Fruit fly (Drosophila melanogaster) whole organism, embryonic: ENCODE results near the gene CG17929.

Experiments used
- Bteb2 ChIP-seq: fragments of 200-800 bp; sonication (Bioruptor generic); optimal IDR thresholded peaks from 2 replicates; lab custom pipeline; 2016; ENCODE audit warnings: missing biosample characterization, missing genetic modification characterization
- CG1024 ChIP-seq: fragments of 200-800 bp; sonication (Bioruptor generic); IDR thresholded peaks from 2 replicates; pipeline ENCODE4 v1.3.6; 2022; ENCODE audit warnings: missing biosample characterization, missing genetic modification characterization
- CG10462 ChIP-seq: fragments of 200-800 bp; sonication (Bioruptor generic); optimal IDR thresholded peaks from 2 replicates; lab custom pipeline; 2016; ENCODE audit warnings: missing biosample characterization, missing genetic modification characterization
- CG11085 ChIP-seq: fragments of 200-800 bp; sonication (Bioruptor generic); IDR thresholded peaks from 2 replicates; pipeline ENCODE4 v1.3.6; 2022; ENCODE audit warnings: missing biosample characterization, missing genetic modification characterization
- CG11093 ChIP-seq: fragments of 200-800 bp; sonication (Bioruptor generic); IDR thresholded peaks from 3 replicates; pipeline ENCODE4 v1.3.6; 2022; ENCODE audit warnings: missing biosample characterization, missing genetic modification characterization
- CG12659 ChIP-seq: fragments of 200-800 bp; sonication (Bioruptor generic); optimal IDR thresholded peaks from 3 replicates; lab custom pipeline; 2017; ENCODE audit warnings: mild to moderate bottlenecking, missing biosample characterization, missing genetic modification reagents, missing genetic modification characterization
- CG13123 ChIP-seq: fragments of 200-800 bp; sonication (Bioruptor generic); optimal IDR thresholded peaks from 2 replicates; lab custom pipeline; 2016; ENCODE audit warnings: missing biosample characterization, missing genetic modification characterization
- CG14050 ChIP-seq: fragments of 200-800 bp; sonication (Bioruptor generic); IDR thresholded peaks from 3 replicates; pipeline ENCODE4 v1.3.6; 2022; ENCODE audit warnings: missing biosample characterization, missing genetic modification characterization
- CG15479 ChIP-seq: fragments of 200-800 bp; sonication (Bioruptor generic); optimal IDR thresholded peaks from 3 replicates; lab custom pipeline; 2019; ENCODE audit warnings: missing biosample characterization, mild to moderate bottlenecking, missing genetic modification characterization, moderate library complexity
- CG17359 ChIP-seq: fragments of 200-800 bp; sonication (Bioruptor generic); optimal IDR thresholded peaks from 3 replicates; lab custom pipeline; 2018; ENCODE audit warnings: missing biosample characterization, mild to moderate bottlenecking, missing genetic modification characterization, moderate library complexity
- CG31388 ChIP-seq: fragments of 200-800 bp; sonication (Bioruptor generic); optimal IDR thresholded peaks from 2 replicates; lab custom pipeline; 2016; ENCODE audit warnings: missing biosample characterization, missing genetic modification characterization
- CG7556 ChIP-seq: fragments of 200-800 bp; sonication (Bioruptor generic); optimal IDR thresholded peaks from 2 replicates; lab custom pipeline; 2017; ENCODE audit warnings: missing biosample characterization, mild to moderate bottlenecking, missing genetic modification characterization
- CG7963 ChIP-seq: fragments of 200-800 bp; sonication (Bioruptor generic); IDR thresholded peaks from 3 replicates; pipeline ENCODE4 v1.3.6; 2022; ENCODE audit warnings: missing biosample characterization, missing genetic modification characterization; ENCODE audit not compliant: partially characterized antibody
- CG7987 ChIP-seq: fragments of 200-800 bp; sonication (Bioruptor generic); optimal IDR thresholded peaks from 2 replicates; lab custom pipeline; 2018; ENCODE audit warnings: missing biosample characterization, mild to moderate bottlenecking, missing genetic modification characterization, moderate library complexity
- CG8281 ChIP-seq: fragments of 200-800 bp; sonication (Bioruptor generic); optimal IDR thresholded peaks from 2 replicates; lab custom pipeline; 2018; ENCODE audit warnings: missing biosample characterization, mild to moderate bottlenecking, missing genetic modification characterization, moderate library complexity
- CG8765 ChIP-seq: fragments of 200-800 bp; sonication (Bioruptor generic); IDR thresholded peaks from 2 replicates; pipeline ENCODE4 v1.3.6; 2022; ENCODE audit warnings: missing biosample characterization, missing genetic modification characterization
- D19A ChIP-seq: fragments of 200-800 bp; optimal IDR thresholded peaks from 3 replicates; lab custom pipeline; 2019; ENCODE audit warnings: missing biosample characterization, mild to moderate bottlenecking, missing genetic modification characterization, moderate library complexity
- Doc2 ChIP-seq: fragments of 200-800 bp; sonication (Bioruptor generic); IDR thresholded peaks from 2 replicates; pipeline ENCODE4 v1.3.6; 2022; ENCODE audit warnings: missing biosample characterization, missing genetic modification characterization
- Dref ChIP-seq: fragments of 200-800 bp; sonication (Bioruptor generic); IDR thresholded peaks from 2 replicates; pipeline ENCODE4 v1.3.6; 2022; ENCODE audit warnings: missing biosample characterization, missing genetic modification characterization
- GATAe ChIP-seq: fragments of 200-800 bp; sonication (Bioruptor generic); conservative IDR thresholded peaks from 2 replicates; pipeline ENCODE4 v1.3.6; 2022; ENCODE audit warnings: missing biosample characterization, missing genetic modification characterization
- HmgD ChIP-seq: fragments of 200-800 bp; sonication (Bioruptor generic); optimal IDR thresholded peaks from 3 replicates; lab custom pipeline; 2016; ENCODE audit warnings: missing biosample characterization, missing genetic modification characterization
- Hsf ChIP-seq: fragments of 200-800 bp; sonication (Bioruptor generic); optimal IDR thresholded peaks from 3 replicates; lab custom pipeline; 2016; ENCODE audit warnings: missing biosample characterization, missing genetic modification characterization
- Lpt ChIP-seq: fragments of >200 bp; optimal IDR thresholded peaks from 2 replicates; lab custom pipeline; 2018; ENCODE audit warnings: missing biosample characterization, missing genetic modification characterization
- MBD-R2 ChIP-seq: fragments of 200-800 bp; sonication (Bioruptor generic); IDR thresholded peaks from 2 replicates; pipeline ENCODE4 v1.3.6; 2022; ENCODE audit warnings: missing biosample characterization, missing genetic modification characterization
- Med ChIP-seq: fragments of 200-800 bp; sonication (Bioruptor generic); peaks from one replicate; lab custom pipeline; 2016; ENCODE audit warnings: missing biosample characterization, missing genetic modification characterization, mild to moderate bottlenecking, inconsistent platforms, moderate library complexity
- NC2β ChIP-seq: fragments of 200-800 bp; sonication (Bioruptor generic); optimal IDR thresholded peaks from 2 replicates; lab custom pipeline; 2016; ENCODE audit warnings: missing biosample characterization, missing genetic modification characterization
- Poxn ChIP-seq: fragments of 200-800 bp; sonication (Bioruptor generic); IDR thresholded peaks from 2 replicates; pipeline ENCODE4 v1.3.6; 2022; ENCODE audit warnings: missing biosample characterization, missing genetic modification characterization
- Stat92E ChIP-seq, 3 experiments: fragments of >200 bp in 2 of 3; fragments of 200-800 bp in 1 of 3; sonication (Bioruptor generic) in 1 of 3; optimal IDR thresholded peaks; 2 replicates each; lab custom pipeline; 2017 to 2019; ENCODE audit warnings: missing biosample characterization in 3 of 3, missing genetic modification characterization in 3 of 3, mild to moderate bottlenecking in 1 of 3, moderate library complexity in 1 of 3
- Tbp ChIP-seq: fragments of >200 bp; optimal IDR thresholded peaks from 2 replicates; lab custom pipeline; 2018; ENCODE audit warnings: missing biosample characterization, missing genetic modification characterization
- YL-1 ChIP-seq: fragments of 200-800 bp; sonication (Bioruptor generic); optimal IDR thresholded peaks from 3 replicates; lab custom pipeline; 2017; ENCODE audit warnings: missing biosample characterization, mild to moderate bottlenecking, missing genetic modification characterization
- al ChIP-seq: fragments of 200-800 bp; sonication (Bioruptor generic); IDR thresholded peaks from 2 replicates; pipeline ENCODE4 v1.3.6; 2022; ENCODE audit warnings: missing biosample characterization, missing genetic modification characterization
- dysf ChIP-seq: fragments of 200-800 bp; sonication (Bioruptor generic); IDR thresholded peaks from 3 replicates; pipeline ENCODE4 v1.3.6; 2022; ENCODE audit warnings: missing biosample characterization, missing genetic modification characterization
- exex ChIP-seq: fragments of 200-800 bp; sonication (Bioruptor generic); optimal IDR thresholded peaks from 4 replicates; lab custom pipeline; 2018; ENCODE audit warnings: missing biosample characterization, mild to moderate bottlenecking, missing genetic modification characterization, moderate library complexity
- ftz-f1 ChIP-seq: fragments of 200-800 bp; sonication (Bioruptor generic); optimal IDR thresholded peaks from 2 replicates; lab custom pipeline; 2016; ENCODE audit warnings: missing biosample characterization, missing genetic modification characterization
- gfzf ChIP-seq: fragments of 200-800 bp; sonication (Bioruptor generic); optimal IDR thresholded peaks from 2 replicates; lab custom pipeline; 2016; ENCODE audit warnings: missing biosample characterization, mild to moderate bottlenecking, missing genetic modification characterization, moderate library complexity
- gro ChIP-seq: fragments of 200-800 bp; sonication (Bioruptor generic); optimal IDR thresholded peaks from 2 replicates; lab custom pipeline; 2016; ENCODE audit warnings: missing biosample characterization, missing genetic modification characterization
- hb ChIP-seq: fragments of 200-800 bp; sonication (Bioruptor generic); IDR thresholded peaks from 3 replicates; pipeline ENCODE4 v1.3.6; 2022; ENCODE audit warnings: missing biosample characterization, missing genetic modification characterization; ENCODE audit not compliant: partially characterized antibody
- ind ChIP-seq: fragments of 200-800 bp; sonication (Bioruptor generic); optimal IDR thresholded peaks from 3 replicates; lab custom pipeline; 2016; ENCODE audit warnings: missing biosample characterization, missing genetic modification characterization
- lbe ChIP-seq: fragments of 200-800 bp; sonication (Bioruptor generic); optimal IDR thresholded peaks from 2 replicates; lab custom pipeline; 2016; ENCODE audit warnings: missing biosample characterization, mild to moderate bottlenecking, missing genetic modification characterization
- lola ChIP-seq, 3 experiments: fragments of >200 bp in 2 of 3; fragments of 200-800 bp in 1 of 3; sonication (Bioruptor generic) in 1 of 3; optimal IDR thresholded peaks; 2 replicates each; lab custom pipeline; 2017 to 2019; ENCODE audit warnings: missing biosample characterization in 3 of 3, missing genetic modification characterization in 3 of 3, mild to moderate bottlenecking in 1 of 3, moderate library complexity in 1 of 3
- mirr ChIP-seq: fragments of 200-800 bp; sonication (Bioruptor generic); optimal IDR thresholded peaks from 3 replicates; lab custom pipeline; 2018; ENCODE audit warnings: missing biosample characterization, mild to moderate bottlenecking, missing genetic modification characterization
- nerfin-2 ChIP-seq: fragments of 200-800 bp; sonication (Bioruptor generic); IDR thresholded peaks from 2 replicates; pipeline ENCODE4 v1.3.6; 2022; ENCODE audit warnings: missing biosample characterization, missing genetic modification characterization; ENCODE audit not compliant: partially characterized antibody
- phol ChIP-seq: fragments of 200-800 bp; sonication (Bioruptor generic); optimal IDR thresholded peaks from 3 replicates; lab custom pipeline; 2018; ENCODE audit warnings: missing biosample characterization, mild to moderate bottlenecking, missing genetic modification characterization, moderate library complexity
- pros ChIP-seq: fragments of 200-800 bp; sonication (Bioruptor generic); optimal IDR thresholded peaks from 3 replicates; lab custom pipeline; 2019; ENCODE audit warnings: missing biosample characterization, mild to moderate bottlenecking, missing genetic modification characterization, moderate library complexity
- rib ChIP-seq: fragments of 200-800 bp; sonication (Bioruptor generic); IDR thresholded peaks from 2 replicates; pipeline ENCODE4 v1.3.6; 2022; ENCODE audit warnings: missing biosample characterization, missing genetic modification characterization
- slp2 ChIP-seq: fragments of 200-800 bp; sonication (Bioruptor generic); optimal IDR thresholded peaks from 2 replicates; lab custom pipeline; 2016; ENCODE audit warnings: missing biosample characterization, missing genetic modification characterization
- sna ChIP-seq: fragments of 200-800 bp; sonication (Bioruptor generic); IDR thresholded peaks from 2 replicates; pipeline ENCODE4 v1.3.6; 2022; ENCODE audit warnings: missing biosample characterization, missing genetic modification characterization; ENCODE audit not compliant: partially characterized antibody
- stc ChIP-seq: fragments of 200-800 bp; sonication (Bioruptor generic); IDR thresholded peaks from 2 replicates; pipeline ENCODE4 v1.3.6; 2022; ENCODE audit warnings: missing biosample characterization, missing genetic modification characterization
- trh ChIP-seq: fragments of 200-800 bp; sonication (Bioruptor generic); optimal IDR thresholded peaks from 2 replicates; lab custom pipeline; 2016; ENCODE audit warnings: missing biosample characterization, missing genetic modification characterization
- vfl ChIP-seq: fragments of 200-800 bp; sonication (Bioruptor generic); optimal IDR thresholded peaks from 2 replicates; lab custom pipeline; 2016; ENCODE audit warnings: missing biosample characterization, missing genetic modification characterization
- vvl ChIP-seq: fragments of 200-800 bp; sonication (Bioruptor generic); IDR thresholded peaks from 2 replicates; pipeline ENCODE4 v1.3.6; 2022; ENCODE audit warnings: missing biosample characterization, missing genetic modification characterization
- wek ChIP-seq: fragments of 200-800 bp; sonication (Bioruptor generic); optimal IDR thresholded peaks from 3 replicates; lab custom pipeline; 2018; ENCODE audit warnings: missing biosample characterization, mild to moderate bottlenecking, missing genetic modification characterization, moderate library complexity

The CG17929 gene

DNA sequence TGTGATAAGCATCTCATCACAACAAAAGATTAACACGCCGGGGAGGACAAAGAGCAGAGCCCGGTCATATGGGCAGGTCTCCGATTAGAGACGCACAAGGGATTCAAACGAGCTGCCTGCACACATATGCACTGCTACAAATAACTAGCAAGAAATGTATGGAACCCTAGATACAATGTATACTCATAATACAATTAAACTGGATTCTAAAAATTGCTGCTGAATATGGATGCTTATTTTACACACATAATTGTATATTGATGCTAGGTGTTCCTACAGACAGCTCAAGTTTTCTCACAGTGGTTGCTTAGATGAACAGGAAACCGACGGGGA is 11.7 kb downstream of the CG17929 start (continued):
- TF ChIP-seq NC2β (GFP tag; lab: Kevin White, UChicago), result peak; percentile 55
- no peak for TF ChIP-seq hb (GFP tag; lab: Robert Waterston, UW)
- no peak for TF ChIP-seq ftz-f1 (GFP tag; lab: Kevin White, UChicago)
- no peak for TF ChIP-seq Lpt (GFP tag; lab: Kevin White, UChicago)
- TF ChIP-seq CG8765 (GFP tag; lab: Robert Waterston, UW), result peak; percentile 79
- TF ChIP-seq CG31388 (GFP tag; lab: Kevin White, UChicago), result no peak
- no peak for TF ChIP-seq trh (GFP tag; lab: Kevin White, UChicago)
- TF ChIP-seq D19A (tag; lab: Kevin White, UChicago), result no peak
- TF ChIP-seq nerfin-2 (GFP tag; lab: Robert Waterston, UW), result no peak
- TF ChIP-seq CG17359 (tag; lab: Kevin White, UChicago), result peak; percentile 59
- no peak for TF ChIP-seq gfzf (GFP tag; lab: Kevin White, UChicago)
- peak in 1 of 3 experiments; percentile 81 for TF ChIP-seq lola (GFP tag; optimal IDR thresholded peaks at IDR 0.05; lab: Kevin White, UChicago)
- no peak for TF ChIP-seq vfl (GFP tag; lab: Kevin White, UChicago)
- no peak for TF ChIP-seq CG7963 (GFP tag; lab: Robert Waterston, UW)
- no peak for TF ChIP-seq CG13123 (GFP tag; lab: Kevin White, UChicago)
- TF ChIP-seq al, result no peak
- TF ChIP-seq MBD-R2 (GFP tag; lab: Robert Waterston, UW), result no peak
- no peak for TF ChIP-seq Dref (GFP tag; lab: Robert Waterston, UW)
- TF ChIP-seq sna, result no peak
- no peak for TF ChIP-seq stc
- TF ChIP-seq phol, result peak; percentile 78
- peak; percentile 88 for TF ChIP-seq CG15479 (GFP tag; lab: Kevin White, UChicago)
- TF ChIP-seq Hsf (GFP tag; lab: Kevin White, UChicago), result peak; percentile 46
- peak; percentile 26 for TF ChIP-seq slp2
- no peak for TF ChIP-seq Tbp (GFP tag; lab: Kevin White, UChicago)
- TF ChIP-seq GATAe (GFP tag; lab: Robert Waterston, UW), result no peak
- TF ChIP-seq wek, result no peak
- peak; percentile 62 for TF ChIP-seq vvl (GFP tag; lab: Robert Waterston, UW)
- TF ChIP-seq gro, result no peak
- TF ChIP-seq CG7556 (GFP tag; lab: Kevin White, UChicago), result no peak
- peak in 1 of 3 experiments; percentile 25 for TF ChIP-seq Stat92E (GFP tag; optimal IDR thresholded peaks at IDR 0.05; lab: Kevin White, UChicago)
- TF ChIP-seq HmgD (GFP tag; lab: Kevin White, UChicago), result peak; percentile 20
- TF ChIP-seq YL-1, result no peak
- TF ChIP-seq CG11093 (GFP tag; lab: Robert Waterston, UW), result peak; percentile 52; the same call in 2 of the 3 replicates
- 0 out of 3 replicates have a peak, but pooled peaks have one; percentile 5 for TF ChIP-seq dysf (GFP tag; lab: Robert Waterston, UW)
- TF ChIP-seq rib, result no peak
- TF ChIP-seq CG11085 (GFP tag; lab: Robert Waterston, UW), result no peak
- TF ChIP-seq lbe (GFP tag; lab: Kevin White, UChicago), result no peak
- no peak for TF ChIP-seq CG12659 (GFP tag; lab: Kevin White, UChicago)
- peak; percentile 42 for TF ChIP-seq pros (GFP tag; lab: Kevin White, UChicago)
- TF ChIP-seq CG10462 (GFP tag; lab: Kevin White, UChicago), result peak; percentile 36
- no peak for TF ChIP-seq CG8281
- TF ChIP-seq exex (tag; lab: Kevin White, UChicago), result no peak
- no peak for TF ChIP-seq Bteb2
- peak; percentile 89 for TF ChIP-seq Med (GFP tag; lab: Kevin White, UChicago)
- no peak for TF ChIP-seq CG14050 (GFP tag; lab: Robert Waterston, UW)
- TF ChIP-seq CG7987, result no peak
- TF ChIP-seq Doc2 (GFP tag; lab: Robert Waterston, UW), result no peak
- peak; percentile 41 for TF ChIP-seq ind (GFP tag; lab: Kevin White, UChicago)
- no peak for TF ChIP-seq mirr (GFP tag; lab: Kevin White, UChicago)
- no peak; the same call in 1 of the 2 replicates for TF ChIP-seq CG1024 (GFP tag; lab: Robert Waterston, UW)
- TF ChIP-seq Poxn (GFP tag; lab: Robert Waterston, UW), result no peak
